Worm (Caenorhabditis elegans): ENCODE results near the gene dyn-1.

Gene dyn-1

DNA sequence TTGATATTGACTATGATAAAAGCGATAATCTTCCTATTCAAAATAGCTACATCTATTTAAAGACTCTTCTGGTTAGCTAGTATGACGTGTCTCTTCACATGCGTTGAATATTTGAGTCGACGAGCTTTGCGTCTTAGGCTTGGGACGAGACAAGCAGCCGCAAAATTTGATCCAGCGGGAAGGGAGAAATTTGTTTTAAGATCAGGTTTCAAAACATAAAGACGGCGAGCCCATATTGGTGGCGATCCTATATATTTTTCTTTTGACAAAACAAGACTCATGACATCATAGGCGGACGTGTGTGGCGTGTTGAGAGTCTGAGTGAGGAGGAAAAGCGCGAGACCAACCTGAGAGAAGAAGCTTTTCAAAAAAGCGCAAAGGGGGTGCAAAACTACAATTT lies 23.2 kb upstream of the dyn-1 start:
- TF ChIP-seq D1046.2 (GFP tag; IDR thresholded peaks at IDR 0.05) (no peak), dmd-6 (GFP tag; IDR thresholded peaks at IDR 0.05) (0 out of 2 replicates have a peak, but pooled peaks have one; percentile 22)

- TF ChIP-seq daf-16 (GFP tag; optimal IDR thresholded peaks at IDR 0.05) (no peak), daf-16 (tag; optimal IDR thresholded peaks at IDR 0.05) (peak; percentile 20), ces-1 (GFP tag; optimal IDR thresholded peaks at IDR 0.05) (no peak), duxl-1 (tag; optimal IDR thresholded peaks at IDR 0.05; ENCODE audit: poor library complexity) (no peak), aly-2 (tag; optimal IDR thresholded peaks at IDR 0.05) (no peak), fos-1 (tag; optimal IDR thresholded peaks at IDR 0.05) (no peak), spr-1 (tag; optimal IDR thresholded peaks at IDR 0.05) (no peak), zfp-2 (tag; optimal IDR thresholded peaks at IDR 0.05) (no peak), lsy-2 (tag; optimal IDR thresholded peaks at IDR 0.05) (no peak), T20F7.1 (GFP tag; optimal IDR thresholded peaks at IDR 0.05) (no peak), F44E2.7 (GFP tag; IDR thresholded peaks at IDR 0.05) (no peak), F49E8.2 (tag; optimal IDR thresholded peaks at IDR 0.05; ENCODE audit: borderline replicate concordance) (no peak), Y105C5A.15 (GFP tag; IDR thresholded peaks at IDR 0.05) (no peak), dmd-6 (GFP tag; IDR thresholded peaks at IDR 0.05) (peak; percentile 12; the same call in 1 of the 2 replicates), F37D6.2 (tag; optimal IDR thresholded peaks at IDR 0.05) (no peak), ceh-20 (GFP tag; IDR thresholded peaks at IDR 0.05) (no peak), ceh-44 (GFP tag; IDR thresholded peaks at IDR 0.05) (no peak), nhr-28 (tag; optimal IDR thresholded peaks at IDR 0.05) (peak; percentile 1), zip-11 (GFP tag; IDR thresholded peaks at IDR 0.05) (no peak), D1046.2 (GFP tag; IDR thresholded peaks at IDR 0.05) (0 out of 2 replicates have a peak, but pooled peaks have one; percentile 11), Y5F2A.4 (GFP tag; optimal IDR thresholded peaks at IDR 0.05) (no peak), hmg-1.1 (GFP tag; IDR thresholded peaks at IDR 0.05) (no peak)
These were observed 21.7 kb upstream of the dyn-1 start for ce11 chrX:15546943-15547342.

ce11 chrX:15547896-15548295 lies 20.8 kb upstream of the dyn-1 start:
- TF ChIP-seq Y5F2A.4 (GFP tag; optimal IDR thresholded peaks at IDR 0.05) (no peak), daf-12 (tag; optimal IDR thresholded peaks at IDR 0.05) (no peak), sdz-12 (GFP tag; optimal IDR thresholded peaks at IDR 0.05) (no peak)

DNA sequence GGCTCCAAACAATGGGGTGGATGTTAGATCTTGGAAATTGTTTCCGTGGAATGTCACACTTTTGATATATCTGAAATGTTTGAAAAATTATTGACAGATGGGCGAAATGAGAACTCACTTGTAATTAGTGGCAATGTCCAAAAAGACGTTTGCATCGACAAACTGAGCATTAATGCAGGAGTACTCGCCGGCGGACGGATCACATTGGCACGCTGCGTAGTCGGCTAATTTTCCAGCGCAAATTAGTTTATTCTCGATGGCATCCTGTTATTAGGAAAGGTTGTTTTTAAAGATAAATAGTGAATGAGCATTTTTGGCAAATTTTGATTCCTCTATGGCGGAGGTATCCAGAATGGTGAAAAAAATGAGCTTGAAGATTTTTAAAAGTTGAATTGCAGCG lies 17.9 kb upstream of the dyn-1 start:
- no peak for TF ChIP-seq gei-8 (GFP tag; optimal IDR thresholded peaks at IDR 0.05)

- no peak for TF ChIP-seq Y5F2A.4 (GFP tag; optimal IDR thresholded peaks at IDR 0.05)
- TF ChIP-seq unc-62 (GFP tag; optimal IDR thresholded peaks at IDR 0.05 in 1 of 2) = peak in 1 of 2 experiments; percentile 38
- TF ChIP-seq unc-62 (tag; optimal IDR thresholded peaks at IDR 0.05) = no peak
These were observed 16.5 kb upstream of the dyn-1 start for ce11 chrX:15552024-15552769.

ce11 chrX:15554910-15555309 lies 13.8 kb upstream of the dyn-1 start:
- TF ChIP-seq lsy-2 (tag; optimal IDR thresholded peaks at IDR 0.05) (no peak), mdt-29 (GFP tag; IDR thresholded peaks at IDR 0.05) (no peak), aha-1 (tag) (peak; percentile 51), ceh-20 (GFP tag; IDR thresholded peaks at IDR 0.05) (peak; percentile 57; the same call in 1 of the 2 replicates), hlh-30 (tag; optimal IDR thresholded peaks at IDR 0.05; ENCODE audit: insufficient read depth) (peak; percentile 41)
